Worm (Caenorhabditis elegans): Measurements from ENCODE around the gene mcm-10.

The mcm-10 gene

ce11 chrIII:11317164-11317620 is at the start of gene mcm-10:
Gene mcm-10 (plus strand): TSS chrIII:11317570.
- TF ChIP-seq unc-62 (GFP tag; optimal IDR thresholded peaks at IDR 0.05), result no peak

- no peak for TF ChIP-seq unc-62 (GFP tag; optimal IDR thresholded peaks at IDR 0.05)
These were observed 48.8 kb upstream of the mcm-10 start for ce11 chrIII:11268532-11268931.

- TF ChIP-seq unc-62 (GFP tag; optimal IDR thresholded peaks at IDR 0.05), result no peak
These were observed 48.2 kb upstream of the mcm-10 start for ce11 chrIII:11269206-11269605.

- TF ChIP-seq unc-62 (GFP tag; optimal IDR thresholded peaks at IDR 0.05), result no peak
These were observed 46.6 kb upstream of the mcm-10 start, which contains the start of gene obr-1 for ce11 chrIII:11270795-11271194. Gene obr-1 (minus strand): TSS chrIII:11270895.

ce11 chrIII:11274590-11275116 is 42.7 kb upstream of the mcm-10 start, which contains the start of gene Y47D3A.20:
Gene Y47D3A.20 (plus strand): TSS chrIII:11275066.
- TF ChIP-seq unc-62 (GFP tag; optimal IDR thresholded peaks at IDR 0.05), result no peak

- no peak for TF ChIP-seq unc-62 (GFP tag; optimal IDR thresholded peaks at IDR 0.05)
These were observed 38.6 kb upstream of the mcm-10 start, which contains the start of gene Y47D3A.21 for ce11 chrIII:11278817-11279216. Gene Y47D3A.21 (minus strand): TSS chrIII:11278917.

- TF ChIP-seq unc-62 (GFP tag; optimal IDR thresholded peaks at IDR 0.05), result no peak
These were observed 37.4 kb upstream of the mcm-10 start for ce11 chrIII:11279954-11280353.

- TF ChIP-seq unc-62 (GFP tag; optimal IDR thresholded peaks at IDR 0.05), result no peak
These were observed 33.7 kb upstream of the mcm-10 start for ce11 chrIII:11283648-11284047.

ce11 chrIII:11286069-11286468 is 31.3 kb upstream of the mcm-10 start:
- no peak for TF ChIP-seq unc-62 (GFP tag; optimal IDR thresholded peaks at IDR 0.05)

ce11 chrIII:11287340-11287739 is 30.0 kb upstream of the mcm-10 start:
- TF ChIP-seq unc-62 (GFP tag; optimal IDR thresholded peaks at IDR 0.05), result no peak

- TF ChIP-seq unc-62 (GFP tag; optimal IDR thresholded peaks at IDR 0.05), result no peak
These were observed 29.1 kb upstream of the mcm-10 start for ce11 chrIII:11288295-11288694.

- no peak for TF ChIP-seq unc-62 (GFP tag; optimal IDR thresholded peaks at IDR 0.05)
These were observed 27.5 kb upstream of the mcm-10 start for ce11 chrIII:11289876-11290275.

ce11 chrIII:11290554-11290953 is 26.8 kb upstream of the mcm-10 start, which contains the start of the genes gly-9, mib-1 and smc-3:
Gene gly-9 (minus strand): TSS chrIII:11290580.
Gene mib-1 (minus strand): TSS chrIII:11290676.
Gene smc-3 (plus strand): TSS chrIII:11290904.
- TF ChIP-seq unc-62 (GFP tag; optimal IDR thresholded peaks at IDR 0.05), result no peak

- no peak for TF ChIP-seq unc-62 (GFP tag; optimal IDR thresholded peaks at IDR 0.05)
These were observed 5.9 kb upstream of the mcm-10 start, which contains the start of gene rab-35 for ce11 chrIII:11311466-11311865. Gene rab-35 (minus strand): TSS chrIII:11311566.

- TF ChIP-seq unc-62 (GFP tag; optimal IDR thresholded peaks at IDR 0.05), result no peak
These were observed 761 bp downstream of the mcm-10 start, which contains the start of gene teg-1 for ce11 chrIII:11318131-11318530. Gene teg-1 (minus strand): TSS chrIII:11318231.

- TF ChIP-seq unc-62 (GFP tag; optimal IDR thresholded peaks at IDR 0.05), result no peak
These were observed 6.7 kb downstream of the mcm-10 start for ce11 chrIII:11324093-11324492.

ce11 chrIII:11332306-11332705 is 14.9 kb downstream of the mcm-10 start:
- no peak for TF ChIP-seq unc-62 (GFP tag; optimal IDR thresholded peaks at IDR 0.05)
